Fruit fly (Drosophila melanogaster) whole organism, embryonic: ENCODE data around the gene ND-30.

Source experiments
- B-H1 ChIP-seq: fragments of 200-800 bp; sonication (Bioruptor generic); IDR thresholded peaks from 3 replicates; pipeline ENCODE4 v1.3.6; 2022; ENCODE audit warnings: missing biosample characterization, missing genetic modification characterization
- CG1024 ChIP-seq: fragments of 200-800 bp; sonication (Bioruptor generic); IDR thresholded peaks from 2 replicates; pipeline ENCODE4 v1.3.6; 2022; ENCODE audit warnings: missing biosample characterization, missing genetic modification characterization
- CG10274 ChIP-seq: fragments of 200-800 bp; sonication (Bioruptor generic); optimal IDR thresholded peaks from 3 replicates; lab custom pipeline; 2017; ENCODE audit warnings: missing biosample characterization, mild to moderate bottlenecking, missing genetic modification characterization
- CG10543 ChIP-seq: fragments of 200-800 bp; sonication (Bioruptor generic); optimal IDR thresholded peaks from 3 replicates; lab custom pipeline; 2017; ENCODE audit warnings: missing biosample characterization, mild to moderate bottlenecking, missing genetic modification characterization, moderate library complexity
- CG10959 ChIP-seq: fragments of 200-800 bp; sonication (Bioruptor generic); IDR thresholded peaks from 2 replicates; pipeline ENCODE4 v1.3.6; 2022; ENCODE audit warnings: missing biosample characterization, missing genetic modification characterization
- CG11504 ChIP-seq: fragments of 200-800 bp; sonication (Bioruptor generic); optimal IDR thresholded peaks from 3 replicates; lab custom pipeline; 2019; ENCODE audit warnings: missing biosample characterization, mild to moderate bottlenecking, missing genetic modification characterization, moderate library complexity
- CG12155 ChIP-seq: fragments of 200-800 bp; sonication (Bioruptor generic); optimal IDR thresholded peaks from 3 replicates; lab custom pipeline; 2016; ENCODE audit warnings: missing biosample characterization, missing genetic modification characterization
- CG12236 ChIP-seq: fragments of 200-800 bp; sonication (Bioruptor generic); optimal IDR thresholded peaks from 2 replicates; lab custom pipeline; 2016; ENCODE audit warnings: missing biosample characterization, missing genetic modification characterization
- CG14667 ChIP-seq: fragments of 200-800 bp; sonication (Bioruptor generic); IDR thresholded peaks from 2 replicates; pipeline ENCODE4 v1.3.6; 2022; ENCODE audit warnings: missing biosample characterization, missing genetic modification characterization
- CG15073 ChIP-seq: fragments of 200-800 bp; sonication (Bioruptor generic); optimal IDR thresholded peaks from 2 replicates; lab custom pipeline; 2016; ENCODE audit warnings: missing biosample characterization, missing genetic modification characterization
- CG15269 ChIP-seq: fragments of 200-800 bp; sonication (Bioruptor generic); optimal IDR thresholded peaks from 2 replicates; lab custom pipeline; 2018; ENCODE audit warnings: missing biosample characterization, mild to moderate bottlenecking, missing genetic modification characterization, moderate library complexity
- CG1647 ChIP-seq: fragments of 200-800 bp; sonication (Bioruptor generic); optimal IDR thresholded peaks from 3 replicates; lab custom pipeline; 2016; ENCODE audit warnings: missing biosample characterization, missing genetic modification characterization
- CG18262 ChIP-seq: fragments of 200-800 bp; optimal IDR thresholded peaks from 3 replicates; lab custom pipeline; 2019; ENCODE audit warnings: missing biosample characterization, mild to moderate bottlenecking, missing genetic modification characterization, moderate library complexity
- CG3065 ChIP-seq: fragments of 200-800 bp; sonication (Bioruptor generic); optimal IDR thresholded peaks from 2 replicates; lab custom pipeline; 2016; ENCODE audit warnings: missing biosample characterization, missing genetic modification characterization
- CG31365 ChIP-seq: fragments of 200-800 bp; sonication (Bioruptor generic); optimal IDR thresholded peaks from 2 replicates; lab custom pipeline; 2018; ENCODE audit warnings: missing biosample characterization, mild to moderate bottlenecking, missing genetic modification characterization
- CG32767 ChIP-seq: fragments of 200-800 bp; sonication (Bioruptor generic); IDR thresholded peaks from 2 replicates; pipeline ENCODE4 v1.3.6; 2022; ENCODE audit warnings: missing biosample characterization, missing genetic modification characterization
- CG4360 ChIP-seq: fragments of 200-800 bp; sonication (Bioruptor generic); IDR thresholded peaks from 2 replicates; pipeline ENCODE4 v1.3.6; 2022; ENCODE audit warnings: missing biosample characterization, missing genetic modification characterization
- CG9215 ChIP-seq: fragments of 200-800 bp; sonication (Bioruptor generic); IDR thresholded peaks from 2 replicates; pipeline ENCODE4 v1.3.6; 2022; ENCODE audit warnings: missing biosample characterization, missing genetic modification characterization
- CG9437 ChIP-seq: fragments of 200-800 bp; sonication (Bioruptor generic); optimal IDR thresholded peaks from 2 replicates; lab custom pipeline; 2018; ENCODE audit warnings: missing biosample characterization, mild to moderate bottlenecking, missing genetic modification characterization
- CG9727 ChIP-seq: fragments of 200-800 bp; sonication (Bioruptor generic); optimal IDR thresholded peaks from 3 replicates; lab custom pipeline; 2017; ENCODE audit warnings: missing biosample characterization, mild to moderate bottlenecking, missing genetic modification characterization
- CG9817 ChIP-seq: fragments of 200-800 bp; sonication (Bioruptor generic); optimal IDR thresholded peaks from 2 replicates; lab custom pipeline; 2018; ENCODE audit warnings: missing biosample characterization, mild to moderate bottlenecking, missing genetic modification characterization, moderate library complexity
- D ChIP-seq, 2 experiments: fragments of 200-800 bp in 1 of 2; fragments of >200 bp in 1 of 2; sonication (Bioruptor generic) in 1 of 2; optimal IDR thresholded peaks; 2 replicates in 1 of 2; 3 replicates in 1 of 2; lab custom pipeline; 2017; ENCODE audit warnings: mild to moderate bottlenecking in 1 of 2, missing biosample characterization in 1 of 2, missing genetic modification characterization in 1 of 2, missing genetic modification reagents in 1 of 2
- Eip74EF ChIP-seq, 2 experiments: fragments of 200-800 bp in 1 of 2; fragments of >200 bp in 1 of 2; sonication (Bioruptor generic) in 1 of 2; optimal IDR thresholded peaks; 2 replicates each; lab custom pipeline; 2017 to 2019; ENCODE audit warnings: missing biosample characterization in 2 of 2, missing genetic modification characterization in 2 of 2, mild to moderate bottlenecking in 1 of 2, moderate library complexity in 1 of 2
- H15 ChIP-seq: fragments of 200-800 bp; sonication (Bioruptor generic); IDR thresholded peaks from 3 replicates; pipeline ENCODE4 v1.3.6; 2022; ENCODE audit warnings: missing biosample characterization, missing genetic modification characterization
- Hr3 ChIP-seq: fragments of 200-800 bp; sonication (Bioruptor generic); optimal IDR thresholded peaks from 3 replicates; lab custom pipeline; 2016; ENCODE audit warnings: missing biosample characterization, missing genetic modification characterization
- Rx ChIP-seq: fragments of 200-800 bp; sonication (Bioruptor generic); IDR thresholded peaks from 2 replicates; pipeline ENCODE4 v1.3.6; 2022; ENCODE audit warnings: missing biosample characterization, missing genetic modification characterization
- Sry-β ChIP-seq: fragments of 200-800 bp; sonication (Bioruptor generic); optimal IDR thresholded peaks from 2 replicates; lab custom pipeline; 2018; ENCODE audit warnings: missing biosample characterization, mild to moderate bottlenecking, missing genetic modification characterization, moderate library complexity
- Usf ChIP-seq: fragments of 200-800 bp; sonication (Bioruptor generic); optimal IDR thresholded peaks from 2 replicates; lab custom pipeline; 2017; ENCODE audit warnings: missing genotype, missing biosample characterization, missing genetic modification characterization
- ab ChIP-seq: fragments of 200-800 bp; sonication (Bioruptor generic); optimal IDR thresholded peaks from 2 replicates; lab custom pipeline; 2016; ENCODE audit warnings: missing biosample characterization, missing genetic modification characterization
- ara ChIP-seq: fragments of 200-800 bp; sonication (Bioruptor generic); IDR thresholded peaks from 2 replicates; pipeline ENCODE4 v1.3.6; 2022; ENCODE audit warnings: missing biosample characterization, missing genetic modification characterization
- az2 ChIP-seq: fragments of 200-800 bp; sonication (Bioruptor generic); optimal IDR thresholded peaks from 3 replicates; lab custom pipeline; 2016; ENCODE audit warnings: missing biosample characterization, missing genetic modification characterization
- bigmax ChIP-seq: fragments of 200-800 bp; sonication (Bioruptor generic); optimal IDR thresholded peaks from 2 replicates; lab custom pipeline; 2018; ENCODE audit warnings: missing biosample characterization, mild to moderate bottlenecking, missing genetic modification characterization
- cas ChIP-seq: fragments of 200-800 bp; sonication (Bioruptor generic); IDR thresholded peaks from 2 replicates; pipeline ENCODE4 v1.3.6; 2022; ENCODE audit warnings: missing biosample characterization, missing genetic modification characterization
- cg ChIP-seq: fragments of 200-800 bp; sonication (Bioruptor generic); optimal IDR thresholded peaks from 3 replicates; lab custom pipeline; 2019; ENCODE audit warnings: missing biosample characterization, mild to moderate bottlenecking, missing genetic modification characterization, moderate library complexity
- chif ChIP-seq, 2 experiments: fragments of 200-800 bp; sonication (Bioruptor generic); optimal IDR thresholded peaks; 3 replicates each; lab custom pipeline; 2016; ENCODE audit warnings: missing biosample characterization in 2 of 2, missing genetic modification characterization in 2 of 2
- chm ChIP-seq: fragments of 200-800 bp; sonication (Bioruptor generic); IDR thresholded peaks from 2 replicates; pipeline ENCODE4 v1.3.6; 2022; ENCODE audit warnings: missing biosample characterization, missing genetic modification characterization
- ci ChIP-seq: fragments of 200-800 bp; sonication (Bioruptor generic); IDR thresholded peaks from 3 replicates; pipeline ENCODE4 v1.3.6; 2022; ENCODE audit warnings: missing biosample characterization, missing genetic modification characterization
- corto ChIP-seq: fragments of 200-800 bp; sonication (Bioruptor generic); optimal IDR thresholded peaks from 2 replicates; lab custom pipeline; 2016; ENCODE audit warnings: missing biosample characterization, mild to moderate bottlenecking, missing genetic modification characterization, moderate library complexity
- croc ChIP-seq: fragments of 200-800 bp; sonication (Bioruptor generic); conservative IDR thresholded peaks from 3 replicates; pipeline ENCODE4 v1.3.6; 2022; ENCODE audit warnings: missing biosample characterization, missing genetic modification characterization
- dan ChIP-seq: fragments of 200-800 bp; sonication (Bioruptor generic); IDR thresholded peaks from 2 replicates; pipeline ENCODE4 v1.3.6; 2022; ENCODE audit warnings: missing biosample characterization, missing genetic modification characterization
- esg ChIP-seq: fragments of 200-800 bp; sonication (Bioruptor generic); conservative IDR thresholded peaks from 2 replicates; pipeline ENCODE4 v1.3.6; 2022; ENCODE audit warnings: missing biosample characterization, missing genetic modification characterization
- exex ChIP-seq: fragments of 200-800 bp; sonication (Bioruptor generic); optimal IDR thresholded peaks from 4 replicates; lab custom pipeline; 2018; ENCODE audit warnings: missing biosample characterization, mild to moderate bottlenecking, missing genetic modification characterization, moderate library complexity
- fd64A ChIP-seq: fragments of 200-800 bp; sonication (Bioruptor generic); optimal IDR thresholded peaks from 3 replicates; lab custom pipeline; 2018; ENCODE audit warnings: missing biosample characterization, mild to moderate bottlenecking, missing genetic modification characterization
- grau ChIP-seq: fragments of 200-800 bp; optimal IDR thresholded peaks from 3 replicates; lab custom pipeline; 2019; ENCODE audit warnings: missing biosample characterization, mild to moderate bottlenecking, missing genetic modification characterization, moderate library complexity
- jing ChIP-seq: fragments of 200-800 bp; sonication (Bioruptor generic); optimal IDR thresholded peaks from 2 replicates; lab custom pipeline; 2018; ENCODE audit warnings: missing biosample characterization, mild to moderate bottlenecking, missing genetic modification characterization
- ken ChIP-seq: fragments of 200-800 bp; sonication (Bioruptor generic); IDR thresholded peaks from 3 replicates; pipeline ENCODE4 v1.3.6; 2022; ENCODE audit warnings: missing biosample characterization, missing genetic modification characterization
- luna ChIP-seq: fragments of 200-800 bp; sonication (Bioruptor generic); optimal IDR thresholded peaks from 2 replicates; lab custom pipeline; 2016; ENCODE audit warnings: missing biosample characterization, missing genetic modification characterization
- nau ChIP-seq: fragments of 200-800 bp; sonication (Bioruptor generic); optimal IDR thresholded peaks from 3 replicates; lab custom pipeline; 2017; ENCODE audit warnings: missing biosample characterization, mild to moderate bottlenecking, missing genetic modification characterization, missing genetic modification reagents
- tgo ChIP-seq: fragments of 200-800 bp; sonication (Bioruptor generic); IDR thresholded peaks from 3 replicates; pipeline ENCODE4 v1.3.6; 2022; ENCODE audit warnings: missing biosample characterization, missing genetic modification characterization
- tna ChIP-seq: fragments of 200-800 bp; sonication (Bioruptor generic); IDR thresholded peaks from 2 replicates; pipeline ENCODE4 v1.3.6; 2022; ENCODE audit warnings: missing biosample characterization, missing genetic modification characterization; ENCODE audit not compliant: partially characterized antibody
- unc-4 ChIP-seq: fragments of 200-800 bp; sonication (Bioruptor generic); IDR thresholded peaks from 2 replicates; pipeline ENCODE4 v1.3.6; 2022; ENCODE audit warnings: missing biosample characterization, missing genetic modification characterization; ENCODE audit not compliant: partially characterized antibody

The ND-30 gene

dm6 chr3L:3194059-3194458, 34.7 kb upstream of the ND-30 start (continued):
- TF ChIP-seq CG10274 (GFP tag; lab: Kevin White, UChicago) (peak; percentile 52), Hr3 (GFP tag; lab: Kevin White, UChicago) (peak; percentile 89), Usf (peak; percentile 39), CG9817 (peak; percentile 82), CG18262 (peak; percentile 95), ken (GFP tag; lab: Robert Waterston, UW) (peak; percentile 89), CG9727 (GFP tag; lab: Kevin White, UChicago) (peak; percentile 94), CG10543 (GFP tag; lab: Kevin White, UChicago) (peak; percentile 59), nau (GFP tag; lab: Kevin White, UChicago) (peak; percentile 90), chm (GFP tag; lab: Robert Waterston, UW) (peak; percentile 95), dan (peak; percentile 75), H15 (peak; percentile 91), croc (GFP tag; lab: Robert Waterston, UW) (peak; percentile 88), esg (GFP tag; lab: Robert Waterston, UW) (peak; percentile 89), ci (GFP tag; lab: Robert Waterston, UW) (peak; percentile 97), CG10959 (GFP tag; lab: Robert Waterston, UW) (peak; percentile 93), CG9215 (GFP tag; lab: Robert Waterston, UW) (peak; percentile 78), CG11504 (peak; percentile 95), chif (GFP tag; optimal IDR thresholded peaks at IDR 0.05; lab: Kevin White, UChicago) (peak; percentile 47 to 57), bigmax (GFP tag; lab: Kevin White, UChicago) (peak; percentile 53), exex (tag; lab: Kevin White, UChicago) (peak; percentile 58), CG31365 (peak; percentile 72), corto (GFP tag; lab: Kevin White, UChicago) (peak; percentile 93), CG4360 (GFP tag; lab: Robert Waterston, UW) (peak; percentile 71), Sry-β (peak; percentile 58), grau (peak; percentile 91), B-H1 (GFP tag; lab: Robert Waterston, UW) (peak; percentile 93), CG12236 (no peak), Rx (GFP tag; lab: Robert Waterston, UW) (peak; percentile 93), D (optimal IDR thresholded peaks at IDR 0.05; lab: Kevin White, UChicago) (no peak), D (GFP tag; optimal IDR thresholded peaks at IDR 0.05; lab: Kevin White, UChicago) (peak; percentile 93), luna (GFP tag; lab: Kevin White, UChicago) (peak; percentile 8), jing (GFP tag; lab: Kevin White, UChicago) (peak; percentile 82), CG14667 (peak; percentile 90), CG3065 (GFP tag; lab: Kevin White, UChicago) (peak; percentile 63), az2 (peak; percentile 91), tgo (GFP tag; lab: Robert Waterston, UW) (peak; percentile 93), CG32767 (GFP tag; lab: Robert Waterston, UW) (peak; percentile 90), CG1024 (GFP tag; lab: Robert Waterston, UW) (peak; percentile 91), CG12155 (GFP tag; lab: Kevin White, UChicago) (peak; percentile 84), cg (GFP tag; lab: Kevin White, UChicago) (peak; percentile 62), CG15073 (GFP tag; lab: Kevin White, UChicago) (peak; percentile 76), CG9437 (GFP tag; lab: Kevin White, UChicago) (peak; percentile 84), CG1647 (GFP tag; lab: Kevin White, UChicago) (peak; percentile 72), tna (no peak), ara (GFP tag; lab: Robert Waterston, UW) (peak; percentile 93), unc-4 (no peak), cas (GFP tag; lab: Robert Waterston, UW) (peak; percentile 82), CG15269 (tag; lab: Kevin White, UChicago) (peak; percentile 96), Eip74EF (GFP tag; optimal IDR thresholded peaks at IDR 0.05; lab: Kevin White, UChicago) (peak in 1 of 2 experiments; percentile 91), fd64A (GFP tag; lab: Kevin White, UChicago) (peak; percentile 86), ab (GFP tag; lab: Kevin White, UChicago) (no peak)
